Worm (Caenorhabditis elegans): ENCODE results near the gene Y53G8AR.5.

Y53G8AR.5 gene

DNA sequence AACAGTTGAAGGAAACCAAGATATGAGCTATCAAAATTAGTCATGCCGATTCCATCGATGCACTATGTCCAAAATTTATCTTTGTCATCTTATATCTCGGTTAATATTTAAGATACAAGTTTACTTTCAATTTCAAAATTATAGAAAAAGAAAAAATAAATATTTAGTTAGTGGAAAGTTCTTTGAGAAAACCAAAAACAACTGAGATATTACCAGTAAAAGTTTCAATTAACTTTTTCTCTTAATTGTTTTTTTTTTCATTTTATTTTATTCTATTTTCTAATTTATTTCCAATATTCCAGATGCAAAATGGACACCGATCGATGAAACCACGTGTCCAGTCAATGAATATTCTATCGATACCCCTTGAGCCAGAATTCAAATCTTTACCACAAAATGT is 47.3 kb downstream of the Y53G8AR.5 start, which contains the start of gene gei-1:
gei-1 (plus strand) TSS at position 301 of the 400 bp plus-strand sequence.
- TF ChIP-seq hlh-13 (GFP tag; optimal IDR thresholded peaks at IDR 0.05) (no peak), pat-9 (tag; optimal IDR thresholded peaks at IDR 0.05) (no peak), pqm-1 (tag; optimal IDR thresholded peaks at IDR 0.05) (no peak), eyg-1 (tag; optimal IDR thresholded peaks at IDR 0.05) (no peak), ceh-9 (tag; optimal IDR thresholded peaks at IDR 0.05) (no peak), F13H6.1 (tag; optimal IDR thresholded peaks at IDR 0.05) (no peak), ceh-34 (tag; optimal IDR thresholded peaks at IDR 0.05) (no peak), hlh-15 (tag; optimal IDR thresholded peaks at IDR 0.05) (no peak), tbx-2 (tag; optimal IDR thresholded peaks at IDR 0.05) (no peak), hlh-30 (tag; optimal IDR thresholded peaks at IDR 0.05; ENCODE audit: insufficient read depth) (no peak), ceh-48 (tag; optimal IDR thresholded peaks at IDR 0.05) (no peak), Y22D7AL.16 (tag; optimal IDR thresholded peaks at IDR 0.05) (no peak)

- no peak for TF ChIP-seq ahr-1 (tag; optimal IDR thresholded peaks at IDR 0.05)
- TF ChIP-seq che-1 (tag; optimal IDR thresholded peaks at IDR 0.05) = no peak
Measured at ce11 chrIII:3345835-3346234, 48.6 kb downstream of the Y53G8AR.5 start.

ce11 chrIII:3346665-3347064 is 49.4 kb downstream of the Y53G8AR.5 start:
- TF ChIP-seq ceh-45 (GFP tag; IDR thresholded peaks at IDR 0.05) (no peak), unc-86 (tag; optimal IDR thresholded peaks at IDR 0.05) (no peak), madf-2 (tag; optimal IDR thresholded peaks at IDR 0.05) (no peak), tbx-7 (tag; optimal IDR thresholded peaks at IDR 0.05) (no peak)

- no peak for TF ChIP-seq che-1 (tag; optimal IDR thresholded peaks at IDR 0.05)
- TF ChIP-seq pros-1 (tag; optimal IDR thresholded peaks at IDR 0.05) = no peak
- no peak for TF ChIP-seq syd-9 (tag; optimal IDR thresholded peaks at IDR 0.05)
- TF ChIP-seq ceh-9 (tag; optimal IDR thresholded peaks at IDR 0.05) = no peak
- TF ChIP-seq ceh-34 (tag; optimal IDR thresholded peaks at IDR 0.05) = no peak
- no peak for TF ChIP-seq F13H6.1 (tag; optimal IDR thresholded peaks at IDR 0.05)
- no peak for TF ChIP-seq ceh-2 (tag; optimal IDR thresholded peaks at IDR 0.05)
- no peak for TF ChIP-seq ttx-3 (tag; optimal IDR thresholded peaks at IDR 0.05)
- TF ChIP-seq pag-3 (tag; optimal IDR thresholded peaks at IDR 0.05; ENCODE audit: borderline replicate concordance) = no peak
- TF ChIP-seq elt-4 (tag; optimal IDR thresholded peaks at IDR 0.05) = no peak
- TF ChIP-seq K02D7.2 (tag; optimal IDR thresholded peaks at IDR 0.05) = no peak
- no peak for TF ChIP-seq fkh-6 (tag; optimal IDR thresholded peaks at IDR 0.05)
- no peak for TF ChIP-seq lim-6 (tag; optimal IDR thresholded peaks at IDR 0.05)
- TF ChIP-seq ref-2 (tag; optimal IDR thresholded peaks at IDR 0.05) = no peak
- TF ChIP-seq pqm-1 (tag; optimal IDR thresholded peaks at IDR 0.05) = no peak
- TF ChIP-seq pha-4 (tag; optimal IDR thresholded peaks at IDR 0.05) = no peak
- no peak for TF ChIP-seq hlh-30 (tag; optimal IDR thresholded peaks at IDR 0.05; ENCODE audit: insufficient read depth)
- TF ChIP-seq ceh-19 (GFP tag; optimal IDR thresholded peaks at IDR 0.05) = no peak
- TF ChIP-seq tbx-7 (tag; optimal IDR thresholded peaks at IDR 0.05) = no peak
Measured at ce11 chrIII:3349061-3349460, 51.8 kb downstream of the Y53G8AR.5 start.

DNA sequence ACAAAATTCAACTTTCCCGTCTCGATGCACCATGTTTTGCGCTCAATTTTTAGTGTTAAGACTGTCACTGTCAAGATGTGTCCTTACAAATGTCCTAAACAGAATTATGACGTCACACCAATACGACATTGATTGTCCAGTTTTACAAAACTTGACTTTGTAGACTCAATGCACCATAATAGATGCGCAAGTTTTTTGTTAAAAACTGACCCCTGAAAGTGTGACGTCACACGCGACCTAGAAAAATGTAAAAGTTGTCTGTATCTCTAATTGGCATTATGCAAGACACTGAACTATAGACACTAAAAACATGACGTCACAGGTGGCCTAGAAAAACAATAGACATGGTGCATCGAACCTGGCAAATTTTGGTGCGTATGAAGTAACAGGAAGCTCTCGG is 53.8 kb downstream of the Y53G8AR.5 start:
- TF ChIP-seq C08G9.2 (tag; optimal IDR thresholded peaks at IDR 0.05) (no peak), T23F11.4 (GFP tag; optimal IDR thresholded peaks at IDR 0.05) (no peak), ceh-18 (tag; optimal IDR thresholded peaks at IDR 0.05) (no peak), dve-1 (tag; optimal IDR thresholded peaks at IDR 0.05) (no peak)

- no peak for TF ChIP-seq C08G9.2 (tag; optimal IDR thresholded peaks at IDR 0.05)
- TF ChIP-seq ceh-24 (tag; optimal IDR thresholded peaks at IDR 0.05) = no peak
- TF ChIP-seq hlh-13 (GFP tag; optimal IDR thresholded peaks at IDR 0.05) = no peak
- TF ChIP-seq tbx-2 (tag; optimal IDR thresholded peaks at IDR 0.05) = no peak
- no peak for TF ChIP-seq che-1 (tag; optimal IDR thresholded peaks at IDR 0.05)
Measured at ce11 chrIII:3351672-3352071, 54.4 kb downstream of the Y53G8AR.5 start.

Data from whole organism, late embryonic.